Worm (Caenorhabditis elegans): Measurements from ENCODE around the gene Y116F11A.6.
A peak's percentile ranks its signal among the peaks of the same experiment; 100 is the strongest.

The Y116F11A.6 gene

ce11 chrV:19715419-19715818 lies 3.9 kb upstream of the Y116F11A.6 start, which contains the start of gene Y43F8C.16:
Gene Y43F8C.16 (minus strand): TSS chrV:19715519.
- TF ChIP-seq pax-1 (tag; optimal IDR thresholded peaks at IDR 0.05), result no peak
- no peak for TF ChIP-seq K02D7.2 (tag; optimal IDR thresholded peaks at IDR 0.05)
- no peak for TF ChIP-seq elt-4 (tag; optimal IDR thresholded peaks at IDR 0.05)
- TF ChIP-seq hlh-6 (tag; optimal IDR thresholded peaks at IDR 0.05), result no peak
- TF ChIP-seq nhr-11 (tag; optimal IDR thresholded peaks at IDR 0.05), result no peak
- TF ChIP-seq tbx-2 (tag; optimal IDR thresholded peaks at IDR 0.05), result no peak
- TF ChIP-seq sox-4 (tag; optimal IDR thresholded peaks at IDR 0.05), result no peak
- no peak for TF ChIP-seq ceh-30 (tag; optimal IDR thresholded peaks at IDR 0.05)
- no peak for TF ChIP-seq lin-11 (tag; optimal IDR thresholded peaks at IDR 0.05)
- no peak for TF ChIP-seq F13H6.1 (tag; optimal IDR thresholded peaks at IDR 0.05)
- TF ChIP-seq pha-4 (tag; optimal IDR thresholded peaks at IDR 0.05), result no peak
- no peak for TF ChIP-seq unc-86 (tag; optimal IDR thresholded peaks at IDR 0.05)
- TF ChIP-seq sdc-2 (tag; optimal IDR thresholded peaks at IDR 0.05), result no peak
- TF ChIP-seq nfya-1 (tag; optimal IDR thresholded peaks at IDR 0.05), result no peak
- no peak for TF ChIP-seq Y22D7AL.16 (tag; optimal IDR thresholded peaks at IDR 0.05)
- TF ChIP-seq pqm-1 (tag; optimal IDR thresholded peaks at IDR 0.05), result no peak

- TF ChIP-seq mec-3 (tag; optimal IDR thresholded peaks at IDR 0.05; ENCODE audit: borderline replicate concordance), result no peak
- TF ChIP-seq ztf-16 (tag; optimal IDR thresholded peaks at IDR 0.05), result no peak
- TF ChIP-seq ceh-6 (GFP tag; optimal IDR thresholded peaks at IDR 0.05), result no peak
- TF ChIP-seq ceh-34 (tag; optimal IDR thresholded peaks at IDR 0.05), result no peak
- no peak for TF ChIP-seq sox-4 (tag; optimal IDR thresholded peaks at IDR 0.05)
- TF ChIP-seq fkh-10 (GFP tag; optimal IDR thresholded peaks at IDR 0.05), result no peak
- no peak for TF ChIP-seq hlh-13 (GFP tag; optimal IDR thresholded peaks at IDR 0.05)
- TF ChIP-seq ceh-48 (tag; optimal IDR thresholded peaks at IDR 0.05), result no peak
These were observed 3.5 kb upstream of the Y116F11A.6 start, which contains the start of gene Y43F8C.17 for ce11 chrV:19715847-19716246. Gene Y43F8C.17 (plus strand): TSS chrV:19716147.

ce11 chrV:19717933-19718332 lies 1.4 kb upstream of the Y116F11A.6 start:
- TF ChIP-seq unc-55 (GFP tag; optimal IDR thresholded peaks at IDR 0.05) (peak; percentile 91), fkh-10 (GFP tag; optimal IDR thresholded peaks at IDR 0.05) (no peak), ref-2 (tag; optimal IDR thresholded peaks at IDR 0.05) (no peak), ahr-1 (tag; optimal IDR thresholded peaks at IDR 0.05) (no peak), mec-3 (tag; optimal IDR thresholded peaks at IDR 0.05; ENCODE audit: borderline replicate concordance) (no peak), ceh-2 (tag; optimal IDR thresholded peaks at IDR 0.05) (no peak), ceh-31 (tag; optimal IDR thresholded peaks at IDR 0.05) (no peak), npax-4 (tag; optimal IDR thresholded peaks at IDR 0.05) (no peak)

ce11 chrV:19718660-19719059 lies 693 bp upstream of the Y116F11A.6 start:
- TF ChIP-seq pax-1 (tag; optimal IDR thresholded peaks at IDR 0.05) (no peak), pag-3 (tag; optimal IDR thresholded peaks at IDR 0.05; ENCODE audit: borderline replicate concordance) (no peak), dve-1 (tag; optimal IDR thresholded peaks at IDR 0.05) (no peak), Y22D7AL.16 (tag; optimal IDR thresholded peaks at IDR 0.05) (no peak), ceh-30 (tag; optimal IDR thresholded peaks at IDR 0.05) (no peak), ceh-22 (tag; optimal IDR thresholded peaks at IDR 0.05) (no peak), ceh-18 (tag; optimal IDR thresholded peaks at IDR 0.05) (no peak)

- TF ChIP-seq sox-4 (tag; optimal IDR thresholded peaks at IDR 0.05) (peak; percentile 56), pros-1 (tag; optimal IDR thresholded peaks at IDR 0.05) (no peak), elt-4 (tag; optimal IDR thresholded peaks at IDR 0.05) (no peak), npax-4 (tag; optimal IDR thresholded peaks at IDR 0.05) (no peak), ceh-14 (tag; optimal IDR thresholded peaks at IDR 0.05) (peak; percentile 22), eyg-1 (tag; optimal IDR thresholded peaks at IDR 0.05) (no peak), pqm-1 (tag; optimal IDR thresholded peaks at IDR 0.05) (no peak), nfya-1 (tag; optimal IDR thresholded peaks at IDR 0.05) (peak; percentile 43), lim-6 (tag; optimal IDR thresholded peaks at IDR 0.05) (no peak), fkh-10 (GFP tag; optimal IDR thresholded peaks at IDR 0.05) (no peak), K02D7.2 (tag; optimal IDR thresholded peaks at IDR 0.05) (no peak), ceh-34 (tag; optimal IDR thresholded peaks at IDR 0.05) (peak; percentile 58), fkh-6 (tag; optimal IDR thresholded peaks at IDR 0.05) (peak; percentile 19), ceh-22 (tag; optimal IDR thresholded peaks at IDR 0.05) (no peak), ceh-18 (tag; optimal IDR thresholded peaks at IDR 0.05) (no peak), odd-2 (tag; optimal IDR thresholded peaks at IDR 0.05) (no peak), pha-2 (tag; optimal IDR thresholded peaks at IDR 0.05) (peak; percentile 87), madf-2 (tag; optimal IDR thresholded peaks at IDR 0.05) (peak; percentile 18), tbx-2 (tag; optimal IDR thresholded peaks at IDR 0.05) (no peak), Y22D7AL.16 (tag; optimal IDR thresholded peaks at IDR 0.05) (peak; percentile 47), F13H6.1 (tag; optimal IDR thresholded peaks at IDR 0.05) (no peak), elt-2 (tag; optimal IDR thresholded peaks at IDR 0.05) (peak; percentile 54), sdc-2 (tag; optimal IDR thresholded peaks at IDR 0.05) (peak; percentile 34), unc-3 (GFP tag; conservative IDR thresholded peaks at IDR 0.05) (peak; percentile 52; the same call in 1 of the 2 replicates), unc-3 (tag; optimal IDR thresholded peaks at IDR 0.05) (peak; percentile 78), gmeb-2 (tag; optimal IDR thresholded peaks at IDR 0.05) (peak; percentile 66)
These were observed 3.5 kb downstream of the Y116F11A.6 start for ce11 chrV:19722881-19723280.

Measured in whole organism, late embryonic.